Worm (Caenorhabditis elegans) whole organism, mixed stage, embryonic: ENCODE measurements around the gene tdp-1.

Source experiments
- drap-1 ChIP-seq: fragments of 200-800 bp; sonication (Bioruptor generic); optimal IDR thresholded peaks from 3 replicates; lab custom pipeline; 2018; ENCODE audit warnings: mild to moderate bottlenecking, missing genetic modification characterization, missing compliant biosample characterization
- elt-3 ChIP-seq: fragments of 150-350 bp; optimal IDR thresholded peaks from 2 replicates; lab custom pipeline; 2014; ENCODE audit warnings: missing biosample characterization, missing genetic modification characterization
- lin-13 ChIP-seq: fragments of 150-350 bp; optimal IDR thresholded peaks from 2 replicates; lab custom pipeline; 2014; ENCODE audit warnings: missing biosample characterization, missing genetic modification characterization
- mab-5 ChIP-seq: fragments of 150-350 bp; optimal IDR thresholded peaks from 2 replicates; lab custom pipeline; 2014; ENCODE audit warnings: missing biosample characterization, missing genetic modification characterization
- nhr-28 ChIP-seq: fragments of 150-350 bp; optimal IDR thresholded peaks from 2 replicates; lab custom pipeline; 2014; ENCODE audit warnings: missing biosample characterization, missing genetic modification characterization
- nhr-76 ChIP-seq: sonication (generic microtip); optimal IDR thresholded peaks from 2 replicates; lab custom pipeline; 2017; ENCODE audit warnings: missing biosample characterization, missing genetic modification characterization
- snpc-4 ChIP-seq: fragments of 150-350 bp; optimal IDR thresholded peaks from 2 replicates; lab custom pipeline; 2014; ENCODE audit warnings: missing biosample characterization, missing genetic modification characterization
- tbx-8 ChIP-seq: fragments of 200-800 bp; sonication (Bioruptor generic); optimal IDR thresholded peaks from 2 replicates; lab custom pipeline; 2018; ENCODE audit warnings: mild to moderate bottlenecking, missing genetic modification characterization, moderate library complexity, missing compliant biosample characterization
- unc-62 ChIP-seq: fragments of 150-350 bp; optimal IDR thresholded peaks from 2 replicates; lab custom pipeline; 2014; ENCODE audit warnings: missing biosample characterization, missing genetic modification reagents, missing genetic modification characterization
- ztf-11 ChIP-seq: fragments of 150-350 bp; optimal IDR thresholded peaks from 2 replicates; lab custom pipeline; 2014; ENCODE audit warnings: missing biosample characterization, missing genetic modification characterization

- TF ChIP-seq elt-3 (tag; lab: Kevin White, UChicago) (no peak), snpc-4 (tag; lab: Kevin White, UChicago) (no peak), mab-5 (tag; lab: Kevin White, UChicago) (no peak), ztf-11 (tag; lab: Kevin White, UChicago) (no peak), lin-13 (tag; lab: Kevin White, UChicago) (no peak), unc-62 (GFP tag; lab: Kevin White, UChicago) (no peak), nhr-76 (tag; lab: Kevin White, UChicago) (no peak), drap-1 (GFP tag; lab: Kevin White, UChicago) (no peak), tbx-8 (GFP tag; lab: Kevin White, UChicago) (no peak), nhr-28 (tag; lab: Kevin White, UChicago) (no peak)
Measured at ce11 chrII:8997479-8997878, at the start of gene tdp-1, which contains the start of gene F44G4.3.
